Worm (Caenorhabditis elegans) whole organism, L2 larva: ENCODE data around the gene R151.8.

Source experiments
- egl-27 ChIP-seq: sonication (generic microtip); optimal IDR thresholded peaks from 3 replicates; lab custom pipeline; 2017; ENCODE audit warnings: missing biosample characterization, missing genetic modification reagents, missing genetic modification characterization
- elt-3 ChIP-seq: sonication (generic microtip); optimal IDR thresholded peaks from 2 replicates; lab custom pipeline; 2017; ENCODE audit warnings: missing biosample characterization, missing genetic modification characterization
- fos-1 ChIP-seq: fragments of 150-350 bp; optimal IDR thresholded peaks from 2 replicates; lab custom pipeline; 2014; ENCODE audit warnings: missing biosample characterization, missing genetic modification characterization
- lin-39 ChIP-seq: fragments of 150-350 bp; optimal IDR thresholded peaks from 2 replicates; lab custom pipeline; 2014; ENCODE audit warnings: missing biosample characterization, missing genetic modification reagents, missing genetic modification characterization
- nhr-10 ChIP-seq: sonication (generic microtip); optimal IDR thresholded peaks from 2 replicates; lab custom pipeline; 2017; ENCODE audit warnings: missing biosample characterization, missing genetic modification characterization
- unc-62 ChIP-seq: fragments of 150-350 bp; optimal IDR thresholded peaks from 2 replicates; lab custom pipeline; 2014; ENCODE audit warnings: missing biosample characterization, missing genetic modification reagents, missing genetic modification characterization

ce11 chrIII:7212028-7212427 is 17.6 kb downstream of the R151.8 start:
- TF ChIP-seq nhr-10 (tag; lab: Kevin White, UChicago) = no peak
- no peak for TF ChIP-seq egl-27 (tag; lab: Kevin White, UChicago)
- no peak for TF ChIP-seq unc-62 (GFP tag; lab: Kevin White, UChicago)
- no peak for TF ChIP-seq elt-3
- peak; percentile 62 for TF ChIP-seq fos-1
- TF ChIP-seq lin-39 (tag; lab: Kevin White, UChicago) = no peak
